1 fruit fly cellular context compared by ENCODE assay signal in genomic region chr3L:21037404-21037803, dm6.
TF ChIP-seq lines count a peak whose summit lies in the region.

No protein-coding gene starts in this region.

TF ChIP-seq in whole organism, embryonic, 481 proteins besides CTCF, POLR2A, EP300 and RAD21 (continued from another document):
- TF ChIP-seq ab (GFP tag; optimal IDR thresholded peaks at IDR 0.05; lab: Kevin White, UChicago) = no peak
- no peak for TF ChIP-seq luna (GFP tag; optimal IDR thresholded peaks at IDR 0.05; lab: Kevin White, UChicago)
- TF ChIP-seq Dad (GFP tag; optimal IDR thresholded peaks at IDR 0.05; lab: Kevin White, UChicago) = peak; percentile 50
- TF ChIP-seq Asciz (GFP tag; optimal IDR thresholded peaks at IDR 0.05; lab: Kevin White, UChicago) = peak; percentile 59
- no peak for TF ChIP-seq CG6854 (GFP tag; optimal IDR thresholded peaks at IDR 0.05; lab: Kevin White, UChicago)
- peak; percentile 86 for TF ChIP-seq CoRest (tag; optimal IDR thresholded peaks at IDR 0.05; lab: Kevin White, UChicago)
